Worm (Caenorhabditis elegans) whole organism, L4 larva: Measurements from ENCODE around the gene fbxb-98.

ENCODE experiments used
- F10B5.3 ChIP-seq: sonication (generic microtip); optimal IDR thresholded peaks from 2 replicates; lab custom pipeline; 2016; ENCODE audit warnings: mild to moderate bottlenecking, missing genetic modification characterization, missing compliant biosample characterization
- F49E8.2 ChIP-seq: sonication (generic microtip); optimal IDR thresholded peaks from 2 replicates; lab custom pipeline; 2016; ENCODE audit warnings: missing compliant biosample characterization, mild to moderate bottlenecking, missing genetic modification characterization, borderline replicate concordance
- R02D3.7 ChIP-seq: fragments of 150-350 bp; sonication (generic microtip); optimal IDR thresholded peaks from 3 replicates; lab custom pipeline; 2014; ENCODE audit warnings: missing biosample characterization, missing genetic modification characterization
- T26A8.4 ChIP-seq: fragments of 200-800 bp; sonication (Bioruptor generic); IDR thresholded peaks from 2 replicates; pipeline ENCODE4 v1.3.6; 2022; ENCODE audit warnings: missing genetic modification characterization, missing compliant biosample characterization
- Y105C5A.15 ChIP-seq: fragments of 200-800 bp; sonication (Bioruptor generic); IDR thresholded peaks from 2 replicates; pipeline ENCODE4 v1.3.6; 2022; ENCODE audit warnings: missing genetic modification characterization, missing compliant biosample characterization
- Y5F2A.4 ChIP-seq: fragments of 200-800 bp; sonication (Bioruptor generic); optimal IDR thresholded peaks from 2 replicates; lab custom pipeline; 2018; ENCODE audit warnings: mild to moderate bottlenecking, missing genetic modification characterization, missing compliant biosample characterization
- Y75B8A.6 ChIP-seq: fragments of 200-800 bp; sonication (Bioruptor generic); IDR thresholded peaks from 2 replicates; pipeline ENCODE4 v1.3.6; 2022; ENCODE audit warnings: missing genetic modification reagents, missing genetic modification characterization, missing compliant biosample characterization
- ZK337.2 ChIP-seq: fragments of 200-800 bp; sonication (Bioruptor generic); IDR thresholded peaks from 2 replicates; pipeline ENCODE4 v1.3.6; 2022; ENCODE audit warnings: missing genetic modification reagents, missing genetic modification characterization, missing compliant biosample characterization
- aha-1 ChIP-seq: fragments of 150-350 bp; peaks from one replicate; lab custom pipeline; 2014; ENCODE audit warnings: missing biosample characterization, missing genetic modification characterization
- ama-1 ChIP-seq: fragments of 150-350 bp; optimal IDR thresholded peaks from 2 replicates; lab custom pipeline; 2014; ENCODE audit warnings: inconsistent platforms, mixed read lengths
- arid-1 ChIP-seq: fragments of 200-800 bp; sonication (Bioruptor generic); conservative IDR thresholded peaks from 2 replicates; pipeline ENCODE4 v1.3.6; 2022; ENCODE audit warnings: missing genetic modification reagents, missing genetic modification characterization, missing compliant biosample characterization
- ceh-44 ChIP-seq: fragments of 200-800 bp; sonication (Bioruptor generic); IDR thresholded peaks from 2 replicates; pipeline ENCODE4 v1.3.6; 2022; ENCODE audit warnings: missing genetic modification reagents, missing genetic modification characterization, missing compliant biosample characterization
- ceh-82 ChIP-seq: sonication (generic microtip); optimal IDR thresholded peaks from 2 replicates; lab custom pipeline; 2017; ENCODE audit warnings: missing biosample characterization, missing genetic modification characterization
- ces-1 ChIP-seq: fragments of 150-350 bp; sonication (generic microtip); optimal IDR thresholded peaks from 4 replicates; lab custom pipeline; 2014; ENCODE audit warnings: missing biosample characterization, missing genetic modification reagents, missing genetic modification characterization
- ctbp-1 ChIP-seq: fragments of 200-800 bp; sonication (Bioruptor generic); IDR thresholded peaks from 2 replicates; pipeline ENCODE4 v1.3.6; 2022; ENCODE audit warnings: missing genetic modification reagents, missing genetic modification characterization, missing compliant biosample characterization
- daf-12 ChIP-seq: fragments of 150-350 bp; optimal IDR thresholded peaks from 2 replicates; lab custom pipeline; 2014; ENCODE audit warnings: missing biosample characterization, missing genetic modification reagents, missing genetic modification characterization
- daf-16 ChIP-seq, 3 experiments: sonication (generic microtip); optimal IDR thresholded peaks; 2 replicates each; lab custom pipeline; 2016 to 2017; ENCODE audit warnings: missing genetic modification characterization in 3 of 3, missing genetic modification reagents in 3 of 3, mild to moderate bottlenecking in 2 of 3, missing compliant biosample characterization in 2 of 3, missing biosample characterization in 1 of 3, moderate library complexity in 1 of 3
- daf-8 ChIP-seq: fragments of 200-800 bp; sonication (Bioruptor generic); IDR thresholded peaks from 2 replicates; pipeline ENCODE4 v1.3.6; 2022; ENCODE audit warnings: missing genetic modification characterization, missing compliant biosample characterization
- dmd-9 ChIP-seq: fragments of 200-800 bp; sonication (Bioruptor generic); IDR thresholded peaks from 2 replicates; pipeline ENCODE4 v1.3.6; 2022; ENCODE audit warnings: missing genetic modification reagents, missing genetic modification characterization, missing compliant biosample characterization
- egl-27 ChIP-seq: sonication (generic microtip); optimal IDR thresholded peaks from 3 replicates; lab custom pipeline; 2017; ENCODE audit warnings: missing biosample characterization, missing genetic modification reagents, missing genetic modification characterization
- egl-43 ChIP-seq: fragments of 200-800 bp; sonication (Bioruptor generic); IDR thresholded peaks from 2 replicates; pipeline ENCODE4 v1.3.6; 2022; ENCODE audit warnings: missing genetic modification reagents, missing genetic modification characterization, missing compliant biosample characterization
- fos-1 ChIP-seq: fragments of 150-350 bp; optimal IDR thresholded peaks from 2 replicates; lab custom pipeline; 2014; ENCODE audit warnings: missing biosample characterization, missing genetic modification characterization
- gei-8 ChIP-seq: fragments of 200-800 bp; sonication (Bioruptor generic); optimal IDR thresholded peaks from 2 replicates; lab custom pipeline; 2018; ENCODE audit warnings: mild to moderate bottlenecking, missing genetic modification characterization, missing compliant biosample characterization
- hlh-30 ChIP-seq: sonication (generic microtip); optimal IDR thresholded peaks from 2 replicates; lab custom pipeline; 2017; ENCODE audit warnings: antibody characterized with exemption, mild to moderate bottlenecking, missing genetic modification characterization, missing compliant biosample characterization; ENCODE audit not compliant: insufficient read depth
- lin-38 ChIP-seq: fragments of 200-800 bp; sonication (Bioruptor generic); IDR thresholded peaks from 2 replicates; pipeline ENCODE4 v1.3.6; 2022; ENCODE audit warnings: missing genetic modification reagents, missing genetic modification characterization, missing compliant biosample characterization
- lin-39 ChIP-seq: fragments of 150-350 bp; optimal IDR thresholded peaks from 2 replicates; lab custom pipeline; 2014; ENCODE audit warnings: missing biosample characterization, missing genetic modification reagents, missing genetic modification characterization
- lsy-2 ChIP-seq, 2 experiments: fragments of 150-350 bp in 1 of 2; sonication (generic microtip) in 1 of 2; optimal IDR thresholded peaks; 2 replicates each; lab custom pipeline; 2014 to 2017; ENCODE audit warnings: missing biosample characterization in 2 of 2, missing genetic modification characterization in 2 of 2
- mdt-29 ChIP-seq: fragments of 200-800 bp; sonication (Bioruptor generic); IDR thresholded peaks from 2 replicates; pipeline ENCODE4 v1.3.6; 2022; ENCODE audit warnings: missing genetic modification reagents, missing genetic modification characterization, missing compliant biosample characterization
- mep-1 ChIP-seq: fragments of 150-350 bp; sonication (generic microtip); optimal IDR thresholded peaks from 3 replicates; lab custom pipeline; 2014; ENCODE audit warnings: missing biosample characterization, missing genetic modification characterization
- mes-2 ChIP-seq: sonication (generic microtip); optimal IDR thresholded peaks from 2 replicates; lab custom pipeline; 2016; ENCODE audit warnings: missing genotype, mild to moderate bottlenecking, missing genetic modification characterization, missing compliant biosample characterization; ENCODE audit not compliant: poor library complexity, severe bottlenecking
- mxl-2 ChIP-seq: fragments of 200-800 bp; sonication (Bioruptor generic); conservative IDR thresholded peaks from 2 replicates; pipeline ENCODE4 v1.3.6; 2022; ENCODE audit warnings: missing genetic modification reagents, missing genetic modification characterization, missing compliant biosample characterization
- nhr-111 ChIP-seq: fragments of 200-800 bp; sonication (Bioruptor generic); optimal IDR thresholded peaks from 2 replicates; lab custom pipeline; 2018; ENCODE audit warnings: mild to moderate bottlenecking, missing genetic modification characterization, missing compliant biosample characterization
- nhr-25 ChIP-seq: sonication (generic microtip); optimal IDR thresholded peaks from 2 replicates; lab custom pipeline; 2017; ENCODE audit warnings: missing genetic modification characterization, mild to moderate bottlenecking, missing compliant biosample characterization, antibody characterized with exemption, moderate library complexity, borderline replicate concordance; ENCODE audit not compliant: insufficient read depth
- nhr-48 ChIP-seq: sonication (generic microtip); optimal IDR thresholded peaks from 2 replicates; lab custom pipeline; 2016; ENCODE audit warnings: mild to moderate bottlenecking, missing genetic modification characterization, missing compliant biosample characterization
- nhr-77 ChIP-seq: fragments of 150-350 bp; optimal IDR thresholded peaks from 2 replicates; lab custom pipeline; 2014; ENCODE audit warnings: missing biosample characterization, missing genetic modification characterization
- pha-4 ChIP-seq, 2 experiments: fragments of 150-350 bp in 1 of 2; fragments of 200-800 bp in 1 of 2; sonication (Bioruptor generic) in 1 of 2; IDR thresholded peaks in 1 of 2; optimal IDR thresholded peaks in 1 of 2; 2 replicates each; pipeline versions ENCODE4 v1.3.6 to Lab custom; 2014 to 2022; ENCODE audit warnings: missing genetic modification characterization in 2 of 2, missing genetic modification reagents in 2 of 2, missing biosample characterization in 1 of 2, missing compliant biosample characterization in 1 of 2
- php-3 ChIP-seq: fragments of 200-800 bp; sonication (Bioruptor generic); IDR thresholded peaks from 2 replicates; pipeline ENCODE4 v1.3.6; 2022; ENCODE audit warnings: missing genetic modification reagents, missing genetic modification characterization, missing compliant biosample characterization
- rbr-2 ChIP-seq: sonication (generic microtip); optimal IDR thresholded peaks from 2 replicates; lab custom pipeline; 2016; ENCODE audit warnings: missing genotype, missing genetic modification characterization, missing compliant biosample characterization
- sdz-12 ChIP-seq: fragments of 200-800 bp; sonication (Bioruptor generic); optimal IDR thresholded peaks from 2 replicates; lab custom pipeline; 2018; ENCODE audit warnings: mild to moderate bottlenecking, missing genetic modification characterization, missing compliant biosample characterization
- skn-1 ChIP-seq: fragments of 150-350 bp; optimal IDR thresholded peaks from 2 replicates; lab custom pipeline; 2014; ENCODE audit warnings: missing biosample characterization, missing genetic modification characterization
- snpc-1.2 ChIP-seq: fragments of 200-800 bp; sonication (Bioruptor generic); IDR thresholded peaks from 2 replicates; pipeline ENCODE4 v1.3.6; 2022; ENCODE audit warnings: missing genetic modification reagents, missing genetic modification characterization, missing compliant biosample characterization
- tag-97 ChIP-seq: fragments of 200-800 bp; sonication (Bioruptor generic); IDR thresholded peaks from 2 replicates; pipeline ENCODE4 v1.3.6; 2022; ENCODE audit warnings: missing genetic modification characterization, missing compliant biosample characterization
- tra-1 ChIP-seq: fragments of 200-800 bp; sonication (Bioruptor generic); IDR thresholded peaks from 2 replicates; pipeline ENCODE4 v1.3.6; 2022; ENCODE audit warnings: missing genetic modification reagents, missing genetic modification characterization, missing compliant biosample characterization
- unc-130 ChIP-seq: sonication (generic microtip); optimal IDR thresholded peaks from 2 replicates; lab custom pipeline; 2016; ENCODE audit warnings: missing genetic modification reagents, missing genetic modification characterization, missing compliant biosample characterization
- unc-39 ChIP-seq: sonication (generic microtip); optimal IDR thresholded peaks from 2 replicates; lab custom pipeline; 2017; ENCODE audit warnings: missing biosample characterization, missing genetic modification characterization
- vab-7 ChIP-seq: fragments of 200-800 bp; sonication (Bioruptor generic); IDR thresholded peaks from 2 replicates; pipeline ENCODE4 v1.3.6; 2022; ENCODE audit warnings: missing genetic modification reagents, missing genetic modification characterization, missing compliant biosample characterization
- zag-1 ChIP-seq: fragments of 150-350 bp; optimal IDR thresholded peaks from 2 replicates; lab custom pipeline; 2014; ENCODE audit warnings: missing biosample characterization, missing genetic modification characterization
- zfp-2 ChIP-seq: sonication (generic microtip); optimal IDR thresholded peaks from 2 replicates; lab custom pipeline; 2016; ENCODE audit warnings: mild to moderate bottlenecking, missing genetic modification characterization, missing compliant biosample characterization
- ztf-11 ChIP-seq: fragments of 150-350 bp; optimal IDR thresholded peaks from 2 replicates; lab custom pipeline; 2014; ENCODE audit warnings: missing biosample characterization, missing genetic modification characterization
- ztf-7 ChIP-seq: fragments of 150-350 bp; optimal IDR thresholded peaks from 2 replicates; lab custom pipeline; 2014; ENCODE audit warnings: missing biosample characterization, missing genetic modification characterization

The fbxb-98 gene

ce11 chrII:1819944-1820570 lies 42.4 kb upstream of the fbxb-98 start, which contains the start of gene fbxc-19 (continued):
- TF ChIP-seq ces-1: no peak
- no peak for TF ChIP-seq rbr-2 (tag; lab: Kevin White, UChicago)
- TF ChIP-seq aha-1 (tag; lab: Kevin White, UChicago): peak; percentile 78
- TF ChIP-seq dmd-9: no peak
- TF ChIP-seq gei-8: no peak
- no peak for TF ChIP-seq Y105C5A.15 (GFP tag; lab: Robert Waterston, UW)
- no peak for TF ChIP-seq ZK337.2 (GFP tag; lab: Robert Waterston, UW)
- TF ChIP-seq Y5F2A.4 (GFP tag; lab: Kevin White, UChicago): no peak
- no peak for TF ChIP-seq egl-43
- TF ChIP-seq T26A8.4 (GFP tag; lab: Robert Waterston, UW): no peak
- TF ChIP-seq lsy-2 (tag; optimal IDR thresholded peaks at IDR 0.05; lab: Kevin White, UChicago): no peak
- peak; percentile 47 for TF ChIP-seq mes-2 (tag; lab: Kevin White, UChicago)
- no peak for TF ChIP-seq nhr-111 (GFP tag; lab: Kevin White, UChicago)
- no peak for TF ChIP-seq daf-12 (tag; lab: Kevin White, UChicago)
- TF ChIP-seq php-3 (GFP tag; lab: Robert Waterston, UW): peak; percentile 87
- TF ChIP-seq unc-130: no peak
- peak; percentile 86 for TF ChIP-seq nhr-77
- TF ChIP-seq egl-27 (tag; lab: Kevin White, UChicago): no peak
- no peak for TF ChIP-seq fos-1 (tag; lab: Kevin White, UChicago)
- TF ChIP-seq ctbp-1 (GFP tag; lab: Robert Waterston, UW): no peak
- no peak for TF ChIP-seq zag-1 (tag; lab: Kevin White, UChicago)
- no peak for TF ChIP-seq F49E8.2 (tag; lab: Kevin White, UChicago)
- TF ChIP-seq nhr-48 (tag; lab: Kevin White, UChicago): peak; percentile 31
- TF ChIP-seq lin-38 (GFP tag; lab: Robert Waterston, UW): no peak
- no peak for TF ChIP-seq R02D3.7 (tag; lab: Kevin White, UChicago)
- peak; percentile 90 for TF ChIP-seq ztf-7
- TF ChIP-seq vab-7 (GFP tag; lab: Robert Waterston, UW): no peak
- no peak for TF ChIP-seq mxl-2 (GFP tag; lab: Robert Waterston, UW)
- no peak for TF ChIP-seq ceh-44 (GFP tag; lab: Robert Waterston, UW)
- peak; percentile 69 for TF ChIP-seq hlh-30
- no peak for TF ChIP-seq pha-4 (GFP tag; IDR thresholded peaks at IDR 0.05; lab: Robert Waterston, UW)
- no peak for TF ChIP-seq pha-4 (tag; optimal IDR thresholded peaks at IDR 0.05; lab: Kevin White, UChicago)
- TF ChIP-seq Y75B8A.6: no peak
- TF ChIP-seq mdt-29 (GFP tag; lab: Robert Waterston, UW): no peak
- no peak for TF ChIP-seq unc-39
- TF ChIP-seq daf-16 (GFP tag; optimal IDR thresholded peaks at IDR 0.05; lab: Kevin White, UChicago): no peak
- TF ChIP-seq daf-16 (tag; optimal IDR thresholded peaks at IDR 0.05; lab: Kevin White, UChicago): peak; percentile 92
- TF ChIP-seq ama-1: no peak
- TF ChIP-seq snpc-1.2 (GFP tag; lab: Robert Waterston, UW): no peak
- TF ChIP-seq F10B5.3 (tag; lab: Kevin White, UChicago): no peak
- TF ChIP-seq tra-1: peak; percentile 92
- TF ChIP-seq mep-1 (tag; lab: Kevin White, UChicago): no peak
- no peak for TF ChIP-seq zfp-2 (tag; lab: Kevin White, UChicago)
- no peak for TF ChIP-seq ceh-82
- no peak for TF ChIP-seq ztf-11
- no peak for TF ChIP-seq sdz-12
- no peak for TF ChIP-seq tag-97 (GFP tag; lab: Robert Waterston, UW)
- no peak for TF ChIP-seq arid-1 (GFP tag; lab: Robert Waterston, UW)
- TF ChIP-seq lin-39 (tag; lab: Kevin White, UChicago): no peak
- no peak for TF ChIP-seq skn-1 (tag; lab: Kevin White, UChicago)
- no peak for TF ChIP-seq nhr-25 (tag; lab: Kevin White, UChicago)
- TF ChIP-seq daf-8 (GFP tag; lab: Robert Waterston, UW): no peak
